Worm (Caenorhabditis elegans) whole organism, L1 larva: ENCODE results near the gene ZK1236.9.
A peak's percentile ranks its signal among the peaks of the same experiment; 100 is the strongest.

Experiments
- C16A3.4 ChIP-seq: fragments of 150-350 bp; optimal IDR thresholded peaks from 2 replicates; lab custom pipeline; 2014; ENCODE audit warnings: missing biosample characterization, missing genetic modification characterization
- F16B12.6 ChIP-seq: fragments of 150-350 bp; optimal IDR thresholded peaks from 2 replicates; lab custom pipeline; 2014; ENCODE audit warnings: missing biosample characterization, missing genetic modification characterization
- alr-1 ChIP-seq: fragments of 200-800 bp; sonication (Bioruptor generic); optimal IDR thresholded peaks from 2 replicates; lab custom pipeline; 2018; ENCODE audit warnings: borderline replicate concordance, mild to moderate bottlenecking, missing genetic modification characterization, missing compliant biosample characterization
- ceh-8 ChIP-seq: fragments of 200-800 bp; sonication (Bioruptor generic); optimal IDR thresholded peaks from 2 replicates; lab custom pipeline; 2018; ENCODE audit warnings: mild to moderate bottlenecking, missing genetic modification characterization, moderate library complexity, missing compliant biosample characterization
- ceh-90 ChIP-seq: sonication (generic microtip); optimal IDR thresholded peaks from 2 replicates; lab custom pipeline; 2016; ENCODE audit warnings: missing genetic modification characterization, missing compliant biosample characterization
- dpl-1 ChIP-seq, 3 experiments: fragments of 150-350 bp in 2 of 3; sonication (generic microtip) in 1 of 3; optimal IDR thresholded peaks; 2 replicates each; lab custom pipeline; 2014 to 2017; ENCODE audit warnings: missing biosample characterization in 3 of 3, missing genetic modification characterization in 3 of 3, missing genetic modification reagents in 3 of 3
- efl-1 ChIP-seq, 4 experiments: fragments of 150-350 bp; optimal IDR thresholded peaks in 3 of 4; peaks in 1 of 4; 1 replicate in 1 of 4; 2 replicates in 3 of 4; lab custom pipeline; 2014; ENCODE audit warnings: missing biosample characterization in 2 of 4, missing genetic modification characterization in 2 of 4, missing genetic modification reagents in 2 of 4
- efl-3 ChIP-seq: fragments of 200-800 bp; sonication (Bioruptor generic); optimal IDR thresholded peaks from 2 replicates; lab custom pipeline; 2018; ENCODE audit warnings: mild to moderate bottlenecking, missing genetic modification characterization, missing compliant biosample characterization
- egl-13 ChIP-seq: sonication (generic microtip); optimal IDR thresholded peaks from 2 replicates; lab custom pipeline; 2016; ENCODE audit warnings: missing genotype, missing genetic modification reagents, missing genetic modification characterization, missing compliant biosample characterization
- elt-2 ChIP-seq: sonication (generic microtip); optimal IDR thresholded peaks from 2 replicates; lab custom pipeline; 2016; ENCODE audit warnings: missing genetic modification characterization, mild to moderate bottlenecking, inconsistent platforms, missing compliant biosample characterization, missing genetic modification reagents
- elt-3 ChIP-seq, 6 experiments: fragments of 150-350 bp in 1 of 6; sonication (generic microtip); optimal IDR thresholded peaks; 2 replicates each; lab custom pipeline; 2017 to 2018; ENCODE audit warnings: missing biosample characterization in 6 of 6, missing genetic modification characterization in 6 of 6, inconsistent platforms in 1 of 6
- ets-5 ChIP-seq: fragments of 200-800 bp; sonication (Bioruptor generic); IDR thresholded peaks from 2 replicates; pipeline ENCODE4 v1.3.6; 2022; ENCODE audit warnings: missing genetic modification characterization, missing compliant biosample characterization
- fkh-4 ChIP-seq: sonication (generic microtip); optimal IDR thresholded peaks from 2 replicates; lab custom pipeline; 2016; ENCODE audit warnings: missing compliant biosample characterization, missing genetic modification characterization, borderline replicate concordance
- fos-1 ChIP-seq: fragments of 150-350 bp; optimal IDR thresholded peaks from 2 replicates; lab custom pipeline; 2014; ENCODE audit warnings: missing biosample characterization, missing genetic modification characterization
- hlh-17 ChIP-seq: fragments of 200-800 bp; sonication (Bioruptor generic); optimal IDR thresholded peaks from 2 replicates; lab custom pipeline; 2018; ENCODE audit warnings: missing genetic modification characterization, mild to moderate bottlenecking, missing compliant biosample characterization, moderate library complexity, borderline replicate concordance
- hlh-4 ChIP-seq: sonication (generic microtip); optimal IDR thresholded peaks from 2 replicates; lab custom pipeline; 2016; ENCODE audit warnings: mild to moderate bottlenecking, missing genetic modification characterization, missing compliant biosample characterization
- hpl-2 ChIP-seq: fragments of 150-350 bp; optimal IDR thresholded peaks from 2 replicates; lab custom pipeline; 2014; ENCODE audit warnings: missing biosample characterization, missing genetic modification reagents, missing genetic modification characterization
- irx-1 ChIP-seq: sonication (generic microtip); optimal IDR thresholded peaks from 2 replicates; lab custom pipeline; 2016; ENCODE audit warnings: missing genetic modification characterization, missing compliant biosample characterization
- isw-1 ChIP-seq: fragments of 200-800 bp; sonication (Bioruptor generic); IDR thresholded peaks from 2 replicates; pipeline ENCODE4 v1.3.6; 2022; ENCODE audit warnings: missing genetic modification characterization, missing compliant biosample characterization
- jun-1 ChIP-seq: fragments of 150-350 bp; optimal IDR thresholded peaks from 2 replicates; lab custom pipeline; 2014; ENCODE audit warnings: missing biosample characterization, missing genetic modification reagents, missing genetic modification characterization
- lin-14 ChIP-seq: fragments of 200-800 bp; sonication (Bioruptor generic); optimal IDR thresholded peaks from 2 replicates; lab custom pipeline; 2018; ENCODE audit warnings: mild to moderate bottlenecking, missing genetic modification characterization, moderate library complexity, missing compliant biosample characterization
- lin-15B ChIP-seq: fragments of 150-350 bp; sonication (generic microtip); optimal IDR thresholded peaks from 3 replicates; lab custom pipeline; 2014; ENCODE audit warnings: missing biosample characterization, missing genetic modification characterization
- lin-35 ChIP-seq, 2 experiments: fragments of 150-350 bp; optimal IDR thresholded peaks; 2 replicates each; lab custom pipeline; 2014; ENCODE audit warnings: missing biosample characterization in 2 of 2, missing genetic modification characterization in 2 of 2, missing genetic modification reagents in 2 of 2
- lir-3 ChIP-seq: sonication (generic microtip); optimal IDR thresholded peaks from 2 replicates; lab custom pipeline; 2016; ENCODE audit warnings: mild to moderate bottlenecking, missing genetic modification characterization, moderate library complexity, missing compliant biosample characterization; ENCODE audit not compliant: poor library complexity
- mab-9 ChIP-seq: fragments of 200-800 bp; sonication (Bioruptor generic); IDR thresholded peaks from 2 replicates; pipeline ENCODE4 v1.3.6; 2022; ENCODE audit warnings: missing genetic modification reagents, missing genetic modification characterization, missing compliant biosample characterization
- mdl-1 ChIP-seq, 2 experiments: fragments of 150-350 bp; optimal IDR thresholded peaks; 2 replicates each; lab custom pipeline; 2014 to 2017; ENCODE audit warnings: missing biosample characterization in 2 of 2, missing genetic modification characterization in 2 of 2, inconsistent platforms in 1 of 2
- mep-1 ChIP-seq: fragments of 150-350 bp; optimal IDR thresholded peaks from 2 replicates; lab custom pipeline; 2014; ENCODE audit warnings: missing biosample characterization, missing genetic modification characterization
- nhr-11 ChIP-seq: fragments of 150-350 bp; optimal IDR thresholded peaks from 2 replicates; lab custom pipeline; 2014; ENCODE audit warnings: missing biosample characterization, missing genetic modification characterization
- nhr-12 ChIP-seq: sonication (generic microtip); optimal IDR thresholded peaks from 2 replicates; lab custom pipeline; 2017; ENCODE audit warnings: missing biosample characterization, missing genetic modification characterization
- nhr-19 ChIP-seq: fragments of 200-800 bp; sonication (Bioruptor generic); conservative IDR thresholded peaks from 2 replicates; pipeline ENCODE4 v1.3.6; 2022; ENCODE audit warnings: missing genetic modification characterization, missing compliant biosample characterization
- nhr-28 ChIP-seq: fragments of 150-350 bp; optimal IDR thresholded peaks from 2 replicates; lab custom pipeline; 2014; ENCODE audit warnings: missing biosample characterization, missing genetic modification characterization
- nhr-76 ChIP-seq: sonication (generic microtip); optimal IDR thresholded peaks from 2 replicates; lab custom pipeline; 2017; ENCODE audit warnings: missing biosample characterization, missing genetic modification characterization
- nhr-77 ChIP-seq: fragments of 150-350 bp; optimal IDR thresholded peaks from 2 replicates; lab custom pipeline; 2014; ENCODE audit warnings: missing biosample characterization, missing genetic modification characterization
- nhr-84 ChIP-seq: sonication (generic microtip); optimal IDR thresholded peaks from 2 replicates; lab custom pipeline; 2017; ENCODE audit warnings: missing biosample characterization, missing genetic modification characterization
- nhr-85 ChIP-seq: sonication (generic microtip); peaks from one replicate; lab custom pipeline; 2016; ENCODE audit warnings: missing genetic modification characterization, inconsistent platforms, missing compliant biosample characterization
- pag-3 ChIP-seq: sonication (generic microtip); optimal IDR thresholded peaks from 2 replicates; lab custom pipeline; 2017; ENCODE audit warnings: missing genetic modification characterization, mild to moderate bottlenecking, missing compliant biosample characterization, antibody characterized with exemption, borderline replicate concordance; ENCODE audit not compliant: insufficient read depth
- pqm-1 ChIP-seq: sonication (generic microtip); optimal IDR thresholded peaks from 3 replicates; lab custom pipeline; 2017; ENCODE audit warnings: missing biosample characterization, missing genetic modification characterization
- rnt-1 ChIP-seq: sonication (generic microtip); optimal IDR thresholded peaks from 2 replicates; lab custom pipeline; 2016; ENCODE audit warnings: mild to moderate bottlenecking, missing genetic modification characterization, moderate library complexity, missing compliant biosample characterization
- skn-1 ChIP-seq: fragments of 150-350 bp; optimal IDR thresholded peaks from 2 replicates; lab custom pipeline; 2014; ENCODE audit warnings: missing biosample characterization, missing genetic modification characterization
- snu-23 ChIP-seq: sonication (generic microtip); optimal IDR thresholded peaks from 2 replicates; lab custom pipeline; 2016; ENCODE audit warnings: missing genetic modification characterization, missing compliant biosample characterization
- sup-37 ChIP-seq: fragments of 200-800 bp; sonication (Bioruptor generic); optimal IDR thresholded peaks from 2 replicates; lab custom pipeline; 2018; ENCODE audit warnings: mild to moderate bottlenecking, missing genetic modification characterization, missing compliant biosample characterization
- swsn-7 ChIP-seq: sonication (generic microtip); optimal IDR thresholded peaks from 2 replicates; lab custom pipeline; 2016; ENCODE audit warnings: missing genetic modification characterization, missing compliant biosample characterization
- unc-30 ChIP-seq: sonication (generic microtip); optimal IDR thresholded peaks from 2 replicates; lab custom pipeline; 2017; ENCODE audit warnings: missing biosample characterization, missing genetic modification characterization
- unc-62 ChIP-seq: fragments of 150-350 bp; optimal IDR thresholded peaks from 2 replicates; lab custom pipeline; 2014; ENCODE audit warnings: missing biosample characterization, missing genetic modification reagents, missing genetic modification characterization
- unc-98 ChIP-seq: fragments of 200-800 bp; sonication (Bioruptor generic); IDR thresholded peaks from 2 replicates; pipeline ENCODE4 v1.3.6; 2022; ENCODE audit warnings: missing genetic modification characterization, missing compliant biosample characterization
- zag-1 ChIP-seq: fragments of 150-350 bp; optimal IDR thresholded peaks from 2 replicates; lab custom pipeline; 2014; ENCODE audit warnings: missing biosample characterization, missing genetic modification characterization
- zip-4 ChIP-seq: fragments of 200-800 bp; sonication (Bioruptor generic); optimal IDR thresholded peaks from 2 replicates; lab custom pipeline; 2018; ENCODE audit warnings: mild to moderate bottlenecking, missing genetic modification characterization, moderate library complexity, missing compliant biosample characterization
- ztf-11 ChIP-seq, 2 experiments: sonication (generic microtip); optimal IDR thresholded peaks; 2 replicates each; lab custom pipeline; 2016 to 2017; ENCODE audit warnings: missing genetic modification characterization in 2 of 2, missing biosample characterization in 1 of 2, missing compliant biosample characterization in 1 of 2

Gene ZK1236.9

DNA sequence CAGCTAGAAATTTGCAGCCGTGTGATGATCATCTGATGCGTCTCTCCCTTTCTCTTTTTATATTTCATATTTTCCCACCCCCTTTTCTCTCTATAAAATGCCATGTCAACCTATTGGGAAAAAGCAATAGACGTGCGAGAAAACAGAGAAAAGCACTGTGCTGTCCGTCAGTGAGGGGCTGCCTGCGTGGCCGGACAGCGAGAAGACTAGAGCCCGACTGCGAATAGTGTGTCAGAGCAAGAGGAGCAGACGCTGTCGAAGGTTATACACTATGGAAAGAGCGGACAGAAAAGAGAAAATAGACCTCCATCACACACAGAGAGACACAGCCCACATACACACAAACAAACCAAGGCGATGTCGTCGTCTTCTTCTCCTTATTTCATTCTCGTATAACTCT, 9.9 kb downstream of the ZK1236.9 start (continued):
- TF ChIP-seq elt-2 (tag; lab: Kevin White, UChicago) (peak; percentile 43), mdl-1 (tag; optimal IDR thresholded peaks at IDR 0.05; lab: Kevin White, UChicago) (peak in 1 of 2 experiments; percentile 63), isw-1 (GFP tag; lab: Robert Waterston, UW) (no peak), nhr-85 (peak; percentile 60), dpl-1 (GFP tag; optimal IDR thresholded peaks at IDR 0.05; lab: Kevin White, UChicago) (peak; percentile 9 to 40 (median 34)), nhr-77 (tag; lab: Kevin White, UChicago) (peak; percentile 30), ceh-8 (no peak), unc-62 (no peak), lin-14 (peak; percentile 85), pag-3 (tag; lab: Kevin White, UChicago) (no peak), rnt-1 (peak; percentile 22), efl-1 (optimal IDR thresholded peaks at IDR 0.05; lab: Kevin White, UChicago) (peak; percentile 57 to 79), efl-1 (GFP tag; optimal IDR thresholded peaks at IDR 0.05 in 1 of 2; lab: Kevin White, UChicago) (peak; percentile 37 to 94), lin-15B (tag; lab: Kevin White, UChicago) (no peak), ztf-11 (tag; optimal IDR thresholded peaks at IDR 0.05; lab: Kevin White, UChicago) (peak in 1 of 2 experiments; percentile 48), egl-13 (tag; lab: Kevin White, UChicago) (no peak), hlh-4 (tag; lab: Kevin White, UChicago) (no peak), mab-9 (no peak), jun-1 (peak; percentile 47), C16A3.4 (tag; lab: Kevin White, UChicago) (peak; percentile 56), fkh-4 (tag; lab: Kevin White, UChicago) (no peak), pqm-1 (tag; lab: Kevin White, UChicago) (no peak), sup-37 (GFP tag; lab: Kevin White, UChicago) (no peak), elt-3 (tag; optimal IDR thresholded peaks at IDR 0.05; lab: Kevin White, UChicago) (peak in 2 of 6 experiments; percentile 12 to 18), ceh-90 (tag; lab: Kevin White, UChicago) (no peak), efl-3 (GFP tag; lab: Kevin White, UChicago) (no peak), skn-1 (tag; lab: Kevin White, UChicago) (peak; percentile 22), unc-30 (no peak), zip-4 (GFP tag; lab: Kevin White, UChicago) (no peak), zag-1 (tag; lab: Kevin White, UChicago) (no peak), F16B12.6 (tag; lab: Kevin White, UChicago) (peak; percentile 39), alr-1 (no peak), snu-23 (GFP tag; lab: Kevin White, UChicago) (peak; percentile 89), hlh-17 (no peak), nhr-76 (no peak), nhr-19 (peak; percentile 48), nhr-11 (tag; lab: Kevin White, UChicago) (no peak), nhr-84 (no peak), nhr-12 (tag; lab: Kevin White, UChicago) (no peak), ets-5 (GFP tag; lab: Robert Waterston, UW) (no peak), lir-3 (tag; lab: Kevin White, UChicago) (no peak), mep-1 (tag; lab: Kevin White, UChicago) (peak; percentile 83), swsn-7 (tag; lab: Kevin White, UChicago) (peak; percentile 62), unc-98 (GFP tag; lab: Robert Waterston, UW) (no peak), lin-35 (GFP tag; optimal IDR thresholded peaks at IDR 0.05; lab: Kevin White, UChicago) (peak; percentile 54 to 74), nhr-28 (no peak), hpl-2 (GFP tag; lab: Kevin White, UChicago) (no peak), irx-1 (tag; lab: Kevin White, UChicago) (no peak), fos-1 (no peak)
